Worm (Caenorhabditis elegans) whole organism, L3 larva: ENCODE data around the gene srb-16.
A peak's percentile ranks its signal among the peaks of the same experiment; 100 is the strongest.

Source experiments
- R02D3.7 ChIP-seq: fragments of 150-350 bp; optimal IDR thresholded peaks from 2 replicates; lab custom pipeline; 2014; ENCODE audit warnings: missing biosample characterization, missing genetic modification characterization
- ama-1 ChIP-seq: fragments of 150-350 bp; optimal IDR thresholded peaks from 2 replicates; lab custom pipeline; 2018
- egl-27 ChIP-seq: sonication (generic microtip); optimal IDR thresholded peaks from 4 replicates; lab custom pipeline; 2017; ENCODE audit warnings: missing biosample characterization, missing genetic modification reagents, missing genetic modification characterization
- fos-1 ChIP-seq: fragments of 150-350 bp; optimal IDR thresholded peaks from 2 replicates; lab custom pipeline; 2014; ENCODE audit warnings: missing biosample characterization, missing genetic modification characterization
- nfya-1 ChIP-seq: sonication (generic microtip); optimal IDR thresholded peaks from 2 replicates; lab custom pipeline; 2017; ENCODE audit warnings: missing genetic modification characterization, mild to moderate bottlenecking, missing compliant biosample characterization, antibody characterized with exemption, moderate library complexity; ENCODE audit not compliant: insufficient read depth
- nhr-25 ChIP-seq: sonication (generic microtip); optimal IDR thresholded peaks from 2 replicates; lab custom pipeline; 2017; ENCODE audit warnings: missing biosample characterization, missing genetic modification characterization
- nhr-76 ChIP-seq: fragments of 150-350 bp; sonication (generic microtip); optimal IDR thresholded peaks from 5 replicates; lab custom pipeline; 2014; ENCODE audit warnings: missing biosample characterization, missing genetic modification characterization
- unc-62 ChIP-seq: fragments of 150-350 bp; sonication (generic microtip); optimal IDR thresholded peaks from 4 replicates; lab custom pipeline; 2014; ENCODE audit warnings: missing biosample characterization, missing genetic modification reagents, missing genetic modification characterization

DNA sequence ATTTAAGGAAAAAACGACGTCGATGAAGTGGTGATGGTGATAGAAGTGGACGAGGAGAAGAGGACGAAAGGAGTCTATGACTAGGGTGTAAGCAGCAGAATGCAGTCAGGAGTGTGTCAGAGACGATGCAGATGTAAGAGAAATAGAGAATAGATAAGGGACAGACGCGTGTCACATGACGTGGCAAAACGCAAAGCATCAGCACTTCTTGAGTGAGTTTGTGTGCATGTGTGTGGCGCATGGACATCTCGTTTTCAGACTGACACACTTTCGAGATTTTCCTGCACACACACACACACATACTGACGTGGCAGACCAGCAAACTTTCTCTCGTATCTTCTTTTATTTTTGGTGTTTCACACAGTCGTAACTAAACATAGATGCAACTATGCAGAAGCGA lies 31.7 kb upstream of the srb-16 start:
- TF ChIP-seq ama-1 (lab: Kevin White, UChicago), result peak; percentile 39
- no peak for TF ChIP-seq R02D3.7 (tag; lab: Kevin White, UChicago)
- no peak for TF ChIP-seq nhr-76
- no peak for TF ChIP-seq egl-27 (tag; lab: Kevin White, UChicago)
- TF ChIP-seq fos-1 (tag; lab: Kevin White, UChicago), result no peak
- TF ChIP-seq nfya-1 (tag; lab: Kevin White, UChicago), result peak; percentile 71
- peak; percentile 51 for TF ChIP-seq nhr-25 (tag; lab: Kevin White, UChicago)
- TF ChIP-seq unc-62 (GFP tag; lab: Kevin White, UChicago), result no peak
